Worm (Caenorhabditis elegans) whole organism, early embryonic: ENCODE data around the gene twk-31.

Experiments used
- F13C5.2 ChIP-seq: sonication (generic microtip); optimal IDR thresholded peaks from 2 replicates; lab custom pipeline; 2017; ENCODE audit warnings: mild to moderate bottlenecking, missing genetic modification characterization, inconsistent platforms, missing compliant biosample characterization
- ama-1 ChIP-seq: fragments of 150-350 bp; optimal IDR thresholded peaks from 2 replicates; lab custom pipeline; 2014
- ceh-13 ChIP-seq: fragments of 200-800 bp; sonication (Bioruptor generic); optimal IDR thresholded peaks from 2 replicates; lab custom pipeline; 2018; ENCODE audit warnings: mild to moderate bottlenecking, missing genetic modification characterization, missing compliant biosample characterization
- ceh-36 ChIP-seq: sonication (generic microtip); optimal IDR thresholded peaks from 2 replicates; lab custom pipeline; 2016; ENCODE audit warnings: missing genetic modification characterization, inconsistent platforms, missing compliant biosample characterization
- ets-7 ChIP-seq: sonication (generic microtip); optimal IDR thresholded peaks from 2 replicates; lab custom pipeline; 2016; ENCODE audit warnings: missing genotype, missing genetic modification characterization, missing compliant biosample characterization
- flt-1 ChIP-seq: fragments of 200-800 bp; sonication (Bioruptor generic); IDR thresholded peaks from 2 replicates; pipeline ENCODE4 v1.3.6; 2022; ENCODE audit warnings: missing genetic modification characterization, missing compliant biosample characterization
- hmbx-1 ChIP-seq: sonication (generic microtip); optimal IDR thresholded peaks from 2 replicates; lab custom pipeline; 2016; ENCODE audit warnings: mild to moderate bottlenecking, missing genetic modification characterization, missing compliant biosample characterization
- hmg-4 ChIP-seq: fragments of 200-800 bp; sonication (Bioruptor generic); optimal IDR thresholded peaks from 2 replicates; lab custom pipeline; 2018; ENCODE audit warnings: mild to moderate bottlenecking, missing genetic modification characterization, missing compliant biosample characterization
- hnd-1 ChIP-seq: sonication (generic microtip); optimal IDR thresholded peaks from 2 replicates; lab custom pipeline; 2016; ENCODE audit warnings: missing genetic modification characterization, missing compliant biosample characterization
- scrt-1 ChIP-seq: fragments of 200-800 bp; sonication (Bioruptor generic); IDR thresholded peaks from 2 replicates; pipeline ENCODE4 v1.3.6; 2022; ENCODE audit warnings: missing genetic modification characterization, missing compliant biosample characterization
- sea-1 ChIP-seq: fragments of 200-800 bp; sonication (Bioruptor generic); conservative IDR thresholded peaks from 2 replicates; pipeline ENCODE4 v1.3.6; 2022; ENCODE audit warnings: missing genetic modification characterization, missing compliant biosample characterization
- tbx-37 ChIP-seq: fragments of 200-800 bp; sonication (Bioruptor generic); conservative IDR thresholded peaks from 2 replicates; pipeline ENCODE4 v1.3.6; 2022; ENCODE audit warnings: missing genetic modification reagents, missing genetic modification characterization, missing compliant biosample characterization
- tra-4 ChIP-seq: sonication (generic microtip); optimal IDR thresholded peaks from 2 replicates; lab custom pipeline; 2017; ENCODE audit warnings: missing genetic modification characterization, missing compliant biosample characterization

ce11 chrIII:11466420-11467188 lies 56.1 kb downstream of the twk-31 start:
- TF ChIP-seq sea-1 (GFP tag; lab: Robert Waterston, UW) (no peak), scrt-1 (GFP tag; lab: Robert Waterston, UW) (no peak), tra-4 (tag; lab: Kevin White, UChicago) (no peak), F13C5.2 (tag; lab: Kevin White, UChicago) (no peak), ama-1 (lab: Kevin White, UChicago) (no peak), ets-7 (tag; lab: Kevin White, UChicago) (no peak), ceh-36 (no peak), flt-1 (GFP tag; lab: Robert Waterston, UW) (no peak), tbx-37 (GFP tag; lab: Robert Waterston, UW) (no peak), hmg-4 (GFP tag; lab: Kevin White, UChicago) (no peak), hnd-1 (no peak), hmbx-1 (no peak), ceh-13 (no peak)
